Fruit fly (Drosophila melanogaster): ENCODE measurements around the gene Cad87A.
"Not testable (repeated sequence)": the region's sequence is repeated elsewhere in the genome, so short reads cannot be mapped to it uniquely, and the experiment has no call there.

Gene Cad87A

DNA sequence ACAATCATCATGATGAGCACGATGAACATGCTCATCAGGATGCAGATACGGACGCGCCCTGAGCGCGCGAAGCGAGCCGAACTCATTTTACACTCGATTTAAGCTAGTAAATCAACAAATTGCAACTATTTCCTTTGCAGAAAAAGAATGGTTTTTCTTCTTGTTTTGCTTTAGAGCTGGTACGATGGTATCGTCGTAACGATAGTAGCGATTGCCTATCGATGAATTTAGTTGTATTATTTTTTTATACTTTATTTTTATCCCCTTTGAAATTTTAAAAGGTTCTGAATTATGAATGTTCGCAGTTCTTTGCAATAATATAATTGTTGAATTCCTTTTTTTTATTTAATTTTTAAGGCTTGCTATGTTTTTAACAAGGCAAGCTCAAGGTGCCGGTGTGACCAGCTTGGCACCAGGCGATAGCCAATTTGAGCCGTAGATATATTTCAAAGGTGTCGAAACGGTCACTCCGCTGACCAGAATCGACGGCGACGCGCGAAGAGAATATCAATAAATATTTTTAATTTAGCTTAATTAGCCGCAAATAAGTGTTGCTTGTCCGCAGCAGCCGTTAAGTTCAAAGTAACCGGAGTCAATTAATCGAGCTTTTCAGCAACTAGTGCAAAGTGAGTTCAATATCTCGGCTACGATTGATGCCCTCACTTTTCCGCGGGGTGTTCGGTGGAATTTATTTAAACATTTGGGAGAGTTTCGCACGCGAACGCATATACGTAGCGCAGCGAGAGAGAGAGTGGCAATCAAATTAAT lies 18.5 kb upstream of the Cad87A start, which contains the start of the genes CG12213 and GC1:
TSS of gene CG12213 (minus strand) at position 430 of the 768 bp plus-strand sequence.
TSS of gene GC1 (plus strand) at position 447 of the 768 bp plus-strand sequence.
- TF ChIP-seq CG12768 (GFP tag; optimal IDR thresholded peaks at IDR 0.05) (no peak), CG7101 (tag; optimal IDR thresholded peaks at IDR 0.05) (peak; percentile 39), cic (GFP tag; optimal IDR thresholded peaks at IDR 0.05) (no peak), ovo (GFP tag; optimal IDR thresholded peaks at IDR 0.05) (no peak), toe (GFP tag; optimal IDR thresholded peaks at IDR 0.05) (peak; percentile 62), Clk (GFP tag; optimal IDR thresholded peaks at IDR 0.05) (no peak), kay (GFP tag; ENCODE audit: borderline replicate concordance) (no peak), tj (GFP tag; optimal IDR thresholded peaks at IDR 0.05) (no peak), CG1620 (GFP tag; optimal IDR thresholded peaks at IDR 0.05) (peak; percentile 32), Hr96 (GFP tag; optimal IDR thresholded peaks at IDR 0.05) (peak; percentile 7), Mnt (GFP tag; optimal IDR thresholded peaks at IDR 0.05) (peak; percentile 24), CG11617 (GFP tag; optimal IDR thresholded peaks at IDR 0.05) (peak; percentile 46), Crg-1 (GFP tag; optimal IDR thresholded peaks at IDR 0.05) (no peak), cnc (optimal IDR thresholded peaks at IDR 0.05) (no peak), CG7045 (GFP tag; optimal IDR thresholded peaks at IDR 0.05) (no peak), bab1 (GFP tag; optimal IDR thresholded peaks at IDR 0.05) (peak; percentile 56), CG33017 (tag; optimal IDR thresholded peaks at IDR 0.05) (no peak), CG14711 (tag; optimal IDR thresholded peaks at IDR 0.05) (peak; percentile 30), CG5204 (GFP tag; optimal IDR thresholded peaks at IDR 0.05) (peak; percentile 53), pad (GFP tag; optimal IDR thresholded peaks at IDR 0.05) (no peak)

DNA sequence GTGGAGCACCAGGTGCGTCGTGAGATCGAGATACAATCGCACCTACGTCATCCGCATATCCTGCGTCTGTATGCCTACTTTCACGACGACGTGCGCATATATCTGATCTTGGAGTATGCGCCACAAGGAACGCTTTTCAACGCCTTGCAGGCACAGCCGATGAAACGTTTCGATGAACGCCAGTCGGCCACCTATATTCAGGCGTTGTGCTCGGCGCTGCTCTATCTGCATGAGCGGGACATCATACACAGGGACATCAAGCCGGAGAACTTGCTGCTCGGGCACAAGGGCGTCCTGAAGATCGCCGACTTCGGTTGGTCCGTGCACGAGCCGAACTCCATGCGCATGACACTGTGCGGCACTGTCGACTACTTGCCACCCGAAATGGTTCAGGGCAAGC lies 15.1 kb upstream of the Cad87A start:
- TF ChIP-seq kay (GFP tag; ENCODE audit: borderline replicate concordance) (no peak), CG7101 (tag; optimal IDR thresholded peaks at IDR 0.05) (no peak), CG14711 (tag; optimal IDR thresholded peaks at IDR 0.05) (no peak), Hr96 (GFP tag; optimal IDR thresholded peaks at IDR 0.05) (no peak), CG33017 (tag; optimal IDR thresholded peaks at IDR 0.05) (no peak), CG7045 (GFP tag; optimal IDR thresholded peaks at IDR 0.05) (no peak), CG11617 (GFP tag; optimal IDR thresholded peaks at IDR 0.05) (no peak), Clk (GFP tag; optimal IDR thresholded peaks at IDR 0.05) (no peak), cnc (optimal IDR thresholded peaks at IDR 0.05) (no peak), bab1 (GFP tag; optimal IDR thresholded peaks at IDR 0.05) (no peak), tj (GFP tag; optimal IDR thresholded peaks at IDR 0.05) (no peak), ovo (GFP tag; optimal IDR thresholded peaks at IDR 0.05) (no peak), CG12768 (GFP tag; optimal IDR thresholded peaks at IDR 0.05) (no peak), toe (GFP tag; optimal IDR thresholded peaks at IDR 0.05) (no peak), cic (GFP tag; optimal IDR thresholded peaks at IDR 0.05) (no peak), pad (GFP tag; optimal IDR thresholded peaks at IDR 0.05) (no peak), CG5204 (GFP tag; optimal IDR thresholded peaks at IDR 0.05) (no peak), Crg-1 (GFP tag; optimal IDR thresholded peaks at IDR 0.05) (no peak)

DNA sequence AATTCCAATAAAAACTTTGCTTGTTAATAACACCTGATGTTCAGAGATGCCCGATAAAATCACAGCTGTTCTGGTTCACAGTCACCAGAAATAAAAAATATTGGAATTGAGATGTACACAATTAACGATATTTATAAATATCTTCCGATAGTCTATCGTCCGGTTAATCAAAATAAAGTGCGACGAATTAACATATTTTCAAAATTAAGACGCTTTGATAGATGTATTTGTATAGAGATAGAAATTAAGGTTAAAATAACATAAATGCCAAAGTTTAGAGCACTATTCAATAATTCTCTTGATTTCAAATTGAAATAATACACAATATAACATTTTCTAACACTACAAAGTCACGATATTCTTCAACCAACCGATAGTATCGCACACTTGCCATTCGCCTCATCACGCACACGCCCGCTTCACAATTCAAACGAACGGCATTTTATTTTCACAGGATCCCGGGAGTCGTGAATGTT lies 13.8 kb upstream of the Cad87A start, which contains the start of the genes CG3281 and aurA:
TSS of gene CG3281 (minus strand) at position 67 of the 476 bp plus-strand sequence.
TSS of gene aurA (plus strand) at position 386 of the 476 bp plus-strand sequence.
- TF ChIP-seq ovo (GFP tag; optimal IDR thresholded peaks at IDR 0.05) (peak; percentile 86), Mnt (GFP tag; optimal IDR thresholded peaks at IDR 0.05) (peak; percentile 58), CG5204 (GFP tag; optimal IDR thresholded peaks at IDR 0.05) (peak; percentile 90), CG14711 (tag; optimal IDR thresholded peaks at IDR 0.05) (peak; percentile 69), cnc (optimal IDR thresholded peaks at IDR 0.05) (no peak), cic (GFP tag; optimal IDR thresholded peaks at IDR 0.05) (peak; percentile 7), pad (GFP tag; optimal IDR thresholded peaks at IDR 0.05) (peak; percentile 72), Clk (GFP tag; optimal IDR thresholded peaks at IDR 0.05) (peak; percentile 80), CG7045 (GFP tag; optimal IDR thresholded peaks at IDR 0.05) (peak; percentile 54), Hr96 (GFP tag; optimal IDR thresholded peaks at IDR 0.05) (peak; percentile 83), CG11617 (GFP tag; optimal IDR thresholded peaks at IDR 0.05) (peak; percentile 81), toe (GFP tag; optimal IDR thresholded peaks at IDR 0.05) (peak; percentile 94), CG12768 (GFP tag; optimal IDR thresholded peaks at IDR 0.05) (peak; percentile 60), Crg-1 (GFP tag; optimal IDR thresholded peaks at IDR 0.05) (peak; percentile 81), CG7101 (tag; optimal IDR thresholded peaks at IDR 0.05) (peak; percentile 80), bab1 (GFP tag; optimal IDR thresholded peaks at IDR 0.05) (peak; percentile 91), CG33017 (tag; optimal IDR thresholded peaks at IDR 0.05) (peak; percentile 48), kay (GFP tag; ENCODE audit: borderline replicate concordance) (no peak), tj (GFP tag; optimal IDR thresholded peaks at IDR 0.05) (peak; percentile 47), CG1620 (GFP tag; optimal IDR thresholded peaks at IDR 0.05) (peak; percentile 93)

DNA sequence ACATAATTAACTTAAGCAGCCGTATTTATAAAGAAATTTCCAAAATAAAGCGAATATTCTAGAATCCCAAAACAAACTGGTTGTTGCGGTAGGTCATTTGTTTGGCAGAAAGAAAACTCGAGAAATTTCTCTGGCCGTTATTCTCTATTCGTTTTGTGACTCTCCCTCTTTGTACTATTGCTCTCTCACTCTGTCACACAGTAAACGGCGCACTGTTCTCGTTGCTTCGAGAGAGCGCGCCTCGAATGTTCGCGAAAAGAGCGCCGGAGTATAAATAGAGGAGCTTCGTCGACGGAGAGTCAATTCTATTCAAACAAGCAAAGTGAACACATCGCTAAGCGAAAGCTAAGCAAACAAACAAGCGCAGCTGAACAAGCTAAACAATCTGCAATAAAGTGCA lies 9.3 kb upstream of the Cad87A start, which contains the start of gene Hsp70Ab:
TSS of gene Hsp70Ab (plus strand) at position 301 of the 400 bp plus-strand sequence.
- not testable (repeated sequence) for TF ChIP-seq Mnt (GFP tag; optimal IDR thresholded peaks at IDR 0.05); CG7101 (tag; optimal IDR thresholded peaks at IDR 0.05); pad (GFP tag; optimal IDR thresholded peaks at IDR 0.05)

DNA sequence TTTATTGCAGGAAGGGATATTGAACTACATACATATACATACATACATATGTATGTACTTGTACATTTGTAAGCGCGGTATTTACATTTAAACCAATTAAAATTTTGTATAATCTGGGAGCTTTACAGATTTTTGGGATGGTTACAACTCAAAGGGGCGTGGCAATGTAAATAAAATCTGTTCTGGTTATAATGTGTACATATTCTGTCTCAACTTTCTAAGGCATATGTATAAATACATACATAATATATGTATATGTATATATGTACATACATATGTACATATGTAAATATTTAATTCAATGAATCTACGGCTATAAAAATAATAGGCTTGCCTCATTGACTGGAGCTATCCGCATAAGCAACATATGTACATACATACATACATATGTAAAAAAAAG lies 8.5 kb upstream of the Cad87A start:
- TF ChIP-seq CG7045 (GFP tag; optimal IDR thresholded peaks at IDR 0.05), result no peak
- no peak for TF ChIP-seq Crg-1 (GFP tag; optimal IDR thresholded peaks at IDR 0.05)
- no peak for TF ChIP-seq cic (GFP tag; optimal IDR thresholded peaks at IDR 0.05)
- no peak for TF ChIP-seq Mnt (GFP tag; optimal IDR thresholded peaks at IDR 0.05)
- no peak for TF ChIP-seq bab1 (GFP tag; optimal IDR thresholded peaks at IDR 0.05)
- TF ChIP-seq toe (GFP tag; optimal IDR thresholded peaks at IDR 0.05), result no peak
- TF ChIP-seq CG5204 (GFP tag; optimal IDR thresholded peaks at IDR 0.05), result no peak
- no peak for TF ChIP-seq CG1620 (GFP tag; optimal IDR thresholded peaks at IDR 0.05)
- TF ChIP-seq ovo (GFP tag; optimal IDR thresholded peaks at IDR 0.05), result no peak
- TF ChIP-seq cnc (optimal IDR thresholded peaks at IDR 0.05), result no peak
- TF ChIP-seq Hr96 (GFP tag; optimal IDR thresholded peaks at IDR 0.05), result no peak
- TF ChIP-seq Clk (GFP tag; optimal IDR thresholded peaks at IDR 0.05), result no peak

All from whole organism, adult.